Worm (Caenorhabditis elegans): ENCODE results near the gene Y42H9AR.4.

Gene Y42H9AR.4

ce11 chrIV:8112646-8113045 is 628 bp upstream of the Y42H9AR.4 start:
- TF ChIP-seq nhr-76 (tag; optimal IDR thresholded peaks at IDR 0.05): no peak
- TF ChIP-seq php-3 (GFP tag; IDR thresholded peaks at IDR 0.05): no peak
- TF ChIP-seq mes-2 (tag; optimal IDR thresholded peaks at IDR 0.05; ENCODE audit: poor library complexity, severe bottlenecking): peak; percentile 24
- TF ChIP-seq daf-16 (GFP tag; optimal IDR thresholded peaks at IDR 0.05): no peak
- TF ChIP-seq daf-16 (tag; optimal IDR thresholded peaks at IDR 0.05): peak; percentile 1
- TF ChIP-seq dpl-1 (GFP tag; optimal IDR thresholded peaks at IDR 0.05): peak; percentile 51
- no peak for TF ChIP-seq ZK337.2 (GFP tag; IDR thresholded peaks at IDR 0.05)

- TF ChIP-seq T26A8.4 (GFP tag; IDR thresholded peaks at IDR 0.05) (no peak), F37D6.2 (tag; optimal IDR thresholded peaks at IDR 0.05) (no peak), nhr-6 (tag; optimal IDR thresholded peaks at IDR 0.05) (no peak), ceh-62 (tag; optimal IDR thresholded peaks at IDR 0.05) (no peak), pqm-1 (tag; optimal IDR thresholded peaks at IDR 0.05) (no peak)
Observed at ce11 chrIV:8107502-8107901, 4.5 kb downstream of the Y42H9AR.4 start, which contains the start of gene rabs-5. Gene rabs-5 (minus strand): TSS chrIV:8107602.

ce11 chrIV:8105083-8105482 is 6.9 kb downstream of the Y42H9AR.4 start:
- no peak for TF ChIP-seq saeg-2 (GFP tag; IDR thresholded peaks at IDR 0.05)
- TF ChIP-seq unc-62 (GFP tag; optimal IDR thresholded peaks at IDR 0.05 in 1 of 2): peak in 1 of 2 experiments; percentile 94
- TF ChIP-seq unc-62 (tag; optimal IDR thresholded peaks at IDR 0.05): no peak

- TF ChIP-seq nhr-48 (tag; optimal IDR thresholded peaks at IDR 0.05) (peak; percentile 9), ctbp-1 (GFP tag; IDR thresholded peaks at IDR 0.05) (no peak), rbr-2 (tag; optimal IDR thresholded peaks at IDR 0.05) (no peak), D1046.2 (GFP tag; IDR thresholded peaks at IDR 0.05) (no peak), attf-4 (tag; optimal IDR thresholded peaks at IDR 0.05) (no peak), R02D3.7 (tag; optimal IDR thresholded peaks at IDR 0.05) (no peak), mdt-29 (GFP tag; IDR thresholded peaks at IDR 0.05) (no peak), unc-62 (GFP tag; optimal IDR thresholded peaks at IDR 0.05 in 1 of 2) (peak in 1 of 2 experiments; percentile 81), unc-62 (tag; optimal IDR thresholded peaks at IDR 0.05) (no peak), mxl-3 (GFP tag; optimal IDR thresholded peaks at IDR 0.05) (peak; percentile 73), dmd-6 (GFP tag; IDR thresholded peaks at IDR 0.05) (peak; percentile 59; the same call in 1 of the 2 replicates), ceh-20 (GFP tag; IDR thresholded peaks at IDR 0.05) (no peak), hmg-1.1 (GFP tag; IDR thresholded peaks at IDR 0.05) (no peak), fkh-10 (GFP tag; optimal IDR thresholded peaks at IDR 0.05) (no peak)
Observed at ce11 chrIV:8103196-8103595, 8.8 kb downstream of the Y42H9AR.4 start.

- TF ChIP-seq aha-1 (tag) (peak; percentile 12), mdl-1 (tag; optimal IDR thresholded peaks at IDR 0.05) (peak in 1 of 2 experiments; percentile 9), ceh-82 (tag; optimal IDR thresholded peaks at IDR 0.05) (no peak)
Observed at ce11 chrIV:8102231-8102630, 9.8 kb downstream of the Y42H9AR.4 start, which contains the start of gene Y42H9AR.5. Gene Y42H9AR.5 (plus strand): TSS chrIV:8102531.

DNA sequence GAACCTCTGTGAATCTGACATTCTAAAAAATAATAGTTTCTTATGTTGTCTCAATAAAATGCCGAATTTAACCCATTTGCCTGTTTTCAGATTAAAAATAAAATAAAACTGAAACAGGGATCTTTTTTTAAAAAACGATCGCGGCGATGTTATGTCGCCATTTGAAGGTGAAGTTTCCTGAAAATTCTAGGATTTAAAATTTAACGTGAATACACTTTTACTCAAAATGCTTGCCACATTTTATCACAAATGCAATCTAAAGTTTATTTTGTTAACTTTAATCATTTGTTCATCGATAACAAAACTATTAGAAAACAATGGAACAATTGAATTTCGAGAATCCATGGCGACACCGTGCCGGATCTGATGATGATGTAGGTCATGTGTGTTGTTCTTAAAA is 12.4 kb downstream of the Y42H9AR.4 start, which contains the start of gene Y42H9AR.2:
Y42H9AR.2 (plus strand) TSS at position 301 of the 400 bp plus-strand sequence.
- no peak for TF ChIP-seq ceh-20 (GFP tag; IDR thresholded peaks at IDR 0.05)
- no peak for TF ChIP-seq ceh-32 (tag; optimal IDR thresholded peaks at IDR 0.05; ENCODE audit: poor library complexity)
- no peak for TF ChIP-seq sdz-12 (GFP tag; optimal IDR thresholded peaks at IDR 0.05)
- no peak for TF ChIP-seq fos-1 (tag; optimal IDR thresholded peaks at IDR 0.05)
- no peak for TF ChIP-seq unc-130 (GFP tag; optimal IDR thresholded peaks at IDR 0.05)
- TF ChIP-seq nhr-111 (GFP tag; optimal IDR thresholded peaks at IDR 0.05): no peak
- TF ChIP-seq Y75B8A.6 (GFP tag; IDR thresholded peaks at IDR 0.05): no peak
- TF ChIP-seq snpc-1.2 (GFP tag; IDR thresholded peaks at IDR 0.05): no peak
- no peak for TF ChIP-seq dmd-6 (GFP tag; IDR thresholded peaks at IDR 0.05)
- TF ChIP-seq arid-1 (GFP tag; conservative IDR thresholded peaks at IDR 0.05): no peak
- no peak for TF ChIP-seq Y105C5A.15 (GFP tag; IDR thresholded peaks at IDR 0.05)
- TF ChIP-seq mes-2 (tag; optimal IDR thresholded peaks at IDR 0.05; ENCODE audit: poor library complexity, severe bottlenecking): no peak
- TF ChIP-seq ama-1 (optimal IDR thresholded peaks at IDR 0.05): no peak
- no peak for TF ChIP-seq snpc-4 (tag; optimal IDR thresholded peaks at IDR 0.05)
- no peak for TF ChIP-seq daf-19 (GFP tag; conservative IDR thresholded peaks at IDR 0.05)
- no peak for TF ChIP-seq aha-1 (tag)
- TF ChIP-seq F37D6.2 (tag; optimal IDR thresholded peaks at IDR 0.05): no peak
- no peak for TF ChIP-seq F26F4.8 (GFP tag; conservative IDR thresholded peaks at IDR 0.05)

Data from whole organism, L4 larva.